In the genomic region with DNA sequence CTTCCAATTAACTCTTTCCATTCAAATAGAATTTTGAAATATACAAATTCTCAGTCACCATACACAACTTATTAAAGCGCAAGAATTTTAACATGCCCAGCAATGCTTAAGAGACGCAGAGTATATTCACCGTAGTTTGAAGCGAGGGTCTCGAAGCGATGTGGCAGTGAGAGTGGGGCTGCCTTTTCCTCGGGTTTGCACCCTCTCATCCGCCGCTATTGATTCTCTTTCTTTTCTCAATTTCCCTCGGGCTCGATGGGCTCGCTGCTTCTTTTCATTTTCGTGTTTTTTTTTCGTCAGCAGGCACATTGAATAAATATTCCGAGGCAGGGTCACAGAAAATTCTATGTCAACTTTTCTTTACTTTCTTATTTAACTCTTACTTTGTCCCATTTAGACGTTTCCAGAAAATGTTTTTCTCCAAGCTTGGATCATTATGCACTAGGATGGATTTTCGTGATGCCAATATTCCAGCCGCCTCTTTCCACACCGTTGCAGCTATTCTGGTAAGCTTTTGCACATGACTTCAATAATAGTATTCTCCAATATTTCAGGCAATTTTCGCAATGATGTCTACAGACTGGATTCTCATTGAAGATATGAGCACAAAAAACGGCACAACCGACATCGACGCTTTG, we compare ENCODE assay signal across 4 worm cellular contexts.
TF ChIP-seq lines count a peak whose summit lies in the region.

A gene (plus strand): TSS at position 408 of the 638 bp plus-strand sequence.

TF ChIP-seq in whole organism, L2 larva, 48 proteins besides CTCF, POLR2A, EP300 and RAD21 (continues in another document):
- TF ChIP-seq sma-9 (GFP tag; optimal IDR thresholded peaks at IDR 0.05; lab: Kevin White, UChicago) (peak; percentile 81), sma-9 (tag; optimal IDR thresholded peaks at IDR 0.05; lab: Kevin White, UChicago) (no peak), mbf-1 (tag; optimal IDR thresholded peaks at IDR 0.05; lab: Kevin White, UChicago) (no peak), peb-1 (tag; optimal IDR thresholded peaks at IDR 0.05; lab: Kevin White, UChicago) (no peak), F13H6.1 (tag; optimal IDR thresholded peaks at IDR 0.05; lab: Kevin White, UChicago) (peak; percentile 69), snpc-4 (tag; optimal IDR thresholded peaks at IDR 0.05; lab: Kevin White, UChicago) (peak; percentile 39), ztf-4 (tag; optimal IDR thresholded peaks at IDR 0.05; lab: Kevin White, UChicago) (peak; percentile 43), blmp-1 (tag; optimal IDR thresholded peaks at IDR 0.05; lab: Kevin White, UChicago; ENCODE audit: insufficient read depth) (no peak), nhr-21 (tag; optimal IDR thresholded peaks at IDR 0.05; lab: Kevin White, UChicago) (peak; percentile 23), ama-1 (optimal IDR thresholded peaks at IDR 0.05; lab: Kevin White, UChicago) (no peak), sma-3 (GFP tag; optimal IDR thresholded peaks at IDR 0.05; lab: Kevin White, UChicago) (no peak), ceh-16 (tag; optimal IDR thresholded peaks at IDR 0.05; lab: Kevin White, UChicago) (no peak), nhr-6 (tag; optimal IDR thresholded peaks at IDR 0.05; lab: Kevin White, UChicago) (peak; percentile 21), nhr-10 (tag; optimal IDR thresholded peaks at IDR 0.05; lab: Kevin White, UChicago) (no peak), nhr-237 (tag; optimal IDR thresholded peaks at IDR 0.05; lab: Kevin White, UChicago) (no peak), mdl-1 (tag; optimal IDR thresholded peaks at IDR 0.05; lab: Kevin White, UChicago) (no peak), fos-1 (tag; optimal IDR thresholded peaks at IDR 0.05; lab: Kevin White, UChicago) (peak; percentile 44), crh-2 (tag; optimal IDR thresholded peaks at IDR 0.05; lab: Kevin White, UChicago) (peak; percentile 72), ceh-82 (tag; optimal IDR thresholded peaks at IDR 0.05; lab: Kevin White, UChicago) (peak; percentile 11), unc-55 (GFP tag; optimal IDR thresholded peaks at IDR 0.05; lab: Kevin White, UChicago) (peak; percentile 87), lin-39 (tag; optimal IDR thresholded peaks at IDR 0.05; lab: Kevin White, UChicago) (no peak)

TF ChIP-seq in whole organism, L4 larva, 104 proteins besides CTCF, POLR2A, EP300 and RAD21 (continues in another document):
- TF ChIP-seq unc-62 (GFP tag; optimal IDR thresholded peaks at IDR 0.05 in 1 of 2; lab: Kevin White, UChicago) (peak in 1 of 2 experiments; percentile 90), unc-62 (tag; optimal IDR thresholded peaks at IDR 0.05; lab: Kevin White, UChicago) (no peak), aly-2 (tag; optimal IDR thresholded peaks at IDR 0.05; lab: Kevin White, UChicago) (no peak), hmg-1.1 (GFP tag; IDR thresholded peaks at IDR 0.05; lab: Robert Waterston, UW) (peak; percentile 82), dpl-1 (GFP tag; optimal IDR thresholded peaks at IDR 0.05; lab: Kevin White, UChicago) (peak; percentile 36), Y48G9A.11 (GFP tag; IDR thresholded peaks at IDR 0.05; lab: Robert Waterston, UW) (no peak), T20F7.1 (GFP tag; optimal IDR thresholded peaks at IDR 0.05; lab: Kevin White, UChicago) (no peak), snpc-1.2 (GFP tag; IDR thresholded peaks at IDR 0.05; lab: Robert Waterston, UW) (no peak), F37D6.2 (tag; optimal IDR thresholded peaks at IDR 0.05; lab: Kevin White, UChicago) (peak; percentile 19), rbr-2 (tag; optimal IDR thresholded peaks at IDR 0.05; lab: Kevin White, UChicago) (peak; percentile 74), daf-19 (GFP tag; conservative IDR thresholded peaks at IDR 0.05; lab: Robert Waterston, UW) (no peak), ceh-44 (GFP tag; IDR thresholded peaks at IDR 0.05; lab: Robert Waterston, UW) (no peak), fkh-10 (GFP tag; optimal IDR thresholded peaks at IDR 0.05; lab: Kevin White, UChicago) (peak; percentile 70), mdl-1 (tag; optimal IDR thresholded peaks at IDR 0.05; lab: Kevin White, UChicago) (peak in 1 of 2 experiments; percentile 46), zip-11 (GFP tag; IDR thresholded peaks at IDR 0.05; lab: Robert Waterston, UW) (no peak), duxl-1 (tag; optimal IDR thresholded peaks at IDR 0.05; lab: Kevin White, UChicago; ENCODE audit: poor library complexity) (peak; percentile 45), lin-13 (GFP tag; optimal IDR thresholded peaks at IDR 0.05; lab: Kevin White, UChicago) (peak; percentile 43), nhr-6 (tag; optimal IDR thresholded peaks at IDR 0.05; lab: Kevin White, UChicago) (peak; percentile 21), mes-2 (tag; optimal IDR thresholded peaks at IDR 0.05; lab: Kevin White, UChicago; ENCODE audit: poor library complexity, severe bottlenecking) (peak; percentile 83), ztf-7 (tag; optimal IDR thresholded peaks at IDR 0.05; lab: Kevin White, UChicago) (no peak), set-16 (GFP tag; IDR thresholded peaks at IDR 0.05; lab: Robert Waterston, UW) (peak; percentile 34; the same call in 1 of the 2 replicates)

TF ChIP-seq in whole organism, late embryonic, 69 proteins besides CTCF, POLR2A, EP300 and RAD21 (continues in another document):
- TF ChIP-seq ceh-14 (tag; optimal IDR thresholded peaks at IDR 0.05; lab: Kevin White, UChicago) = peak; percentile 48
- no peak for TF ChIP-seq nhr-11 (tag; optimal IDR thresholded peaks at IDR 0.05; lab: Kevin White, UChicago)
- TF ChIP-seq odd-2 (tag; optimal IDR thresholded peaks at IDR 0.05; lab: Kevin White, UChicago) = no peak
- no peak for TF ChIP-seq hlh-30 (tag; optimal IDR thresholded peaks at IDR 0.05; lab: Kevin White, UChicago; ENCODE audit: insufficient read depth)
- no peak for TF ChIP-seq C38D4.7 (GFP tag; optimal IDR thresholded peaks at IDR 0.05; lab: Kevin White, UChicago)
- no peak for TF ChIP-seq hlh-13 (GFP tag; optimal IDR thresholded peaks at IDR 0.05; lab: Kevin White, UChicago)
- no peak for TF ChIP-seq che-1 (tag; optimal IDR thresholded peaks at IDR 0.05; lab: Kevin White, UChicago)
- no peak for TF ChIP-seq ets-4 (tag; optimal IDR thresholded peaks at IDR 0.05; lab: Kevin White, UChicago)
- no peak for TF ChIP-seq hlh-6 (tag; optimal IDR thresholded peaks at IDR 0.05; lab: Kevin White, UChicago)
- TF ChIP-seq ceh-30 (tag; optimal IDR thresholded peaks at IDR 0.05; lab: Kevin White, UChicago) = no peak
- no peak for TF ChIP-seq pha-4 (tag; optimal IDR thresholded peaks at IDR 0.05; lab: Kevin White, UChicago)
- peak; percentile 37 for TF ChIP-seq ceh-19 (GFP tag; optimal IDR thresholded peaks at IDR 0.05; lab: Kevin White, UChicago)
- no peak for TF ChIP-seq pros-1 (tag; optimal IDR thresholded peaks at IDR 0.05; lab: Kevin White, UChicago)
- no peak for TF ChIP-seq mec-3 (tag; optimal IDR thresholded peaks at IDR 0.05; lab: Kevin White, UChicago; ENCODE audit: borderline replicate concordance)
- no peak for TF ChIP-seq fax-1 (tag; optimal IDR thresholded peaks at IDR 0.05; lab: Kevin White, UChicago)
- no peak for TF ChIP-seq pqm-1 (tag; optimal IDR thresholded peaks at IDR 0.05; lab: Kevin White, UChicago)
- TF ChIP-seq lim-6 (tag; optimal IDR thresholded peaks at IDR 0.05; lab: Kevin White, UChicago) = no peak
- TF ChIP-seq unc-42 (tag; optimal IDR thresholded peaks at IDR 0.05; lab: Kevin White, UChicago) = peak; percentile 70
- TF ChIP-seq ceh-2 (tag; optimal IDR thresholded peaks at IDR 0.05; lab: Kevin White, UChicago) = no peak
- peak; percentile 61 for TF ChIP-seq ceh-31 (tag; optimal IDR thresholded peaks at IDR 0.05; lab: Kevin White, UChicago)
- no peak for TF ChIP-seq ceh-45 (GFP tag; IDR thresholded peaks at IDR 0.05; lab: Robert Waterston, UW)
- no peak for TF ChIP-seq nhr-232 (tag; optimal IDR thresholded peaks at IDR 0.05; lab: Kevin White, UChicago)
- TF ChIP-seq ceh-6 (GFP tag; optimal IDR thresholded peaks at IDR 0.05; lab: Kevin White, UChicago) = no peak
- TF ChIP-seq elt-4 (tag; optimal IDR thresholded peaks at IDR 0.05; lab: Kevin White, UChicago) = no peak

TF ChIP-seq in whole organism, mixed stage, embryonic, 35 proteins besides CTCF, POLR2A, EP300 and RAD21:
- TF ChIP-seq elt-3 (tag; optimal IDR thresholded peaks at IDR 0.05; lab: Kevin White, UChicago) (no peak), sem-2 (GFP tag; optimal IDR thresholded peaks at IDR 0.05; lab: Kevin White, UChicago) (no peak), nhr-237 (tag; optimal IDR thresholded peaks at IDR 0.05; lab: Kevin White, UChicago) (peak; percentile 65), mep-1 (tag; optimal IDR thresholded peaks at IDR 0.05; lab: Kevin White, UChicago) (peak; percentile 44), lsy-2 (tag; optimal IDR thresholded peaks at IDR 0.05; lab: Kevin White, UChicago) (peak; percentile 94), mab-5 (tag; optimal IDR thresholded peaks at IDR 0.05; lab: Kevin White, UChicago) (no peak), unc-120 (tag; optimal IDR thresholded peaks at IDR 0.05; lab: Kevin White, UChicago; ENCODE audit: poor library complexity, severe bottlenecking) (peak; percentile 62), hlh-1 (tag; optimal IDR thresholded peaks at IDR 0.05; lab: Kevin White, UChicago) (peak; percentile 77), zip-8 (tag; optimal IDR thresholded peaks at IDR 0.05; lab: Kevin White, UChicago) (no peak), mls-2 (tag; optimal IDR thresholded peaks at IDR 0.05; lab: Kevin White, UChicago) (peak; percentile 23), ces-1 (GFP tag; optimal IDR thresholded peaks at IDR 0.05; lab: Kevin White, UChicago) (peak; percentile 77), lin-13 (tag; optimal IDR thresholded peaks at IDR 0.05; lab: Kevin White, UChicago) (no peak), nhr-28 (tag; optimal IDR thresholded peaks at IDR 0.05; lab: Kevin White, UChicago) (no peak), ham-2 (GFP tag; optimal IDR thresholded peaks at IDR 0.05; lab: Kevin White, UChicago) (peak; percentile 27), pha-4 (tag; optimal IDR thresholded peaks at IDR 0.05; lab: Kevin White, UChicago) (peak; percentile 61)
